Fruit fly (Drosophila melanogaster) whole organism, embryonic: ENCODE results near the gene CG2608.

Source experiments
- B-H1 ChIP-seq: fragments of 200-800 bp; sonication (Bioruptor generic); IDR thresholded peaks from 3 replicates; pipeline ENCODE4 v1.3.6; 2022; ENCODE audit warnings: missing biosample characterization, missing genetic modification characterization
- C15 ChIP-seq: fragments of 200-800 bp; sonication (Bioruptor generic); IDR thresholded peaks from 3 replicates; pipeline ENCODE4 v1.3.6; 2022; ENCODE audit warnings: missing biosample characterization, missing genetic modification characterization
- CG11560 ChIP-seq: fragments of 200-800 bp; sonication (Bioruptor generic); IDR thresholded peaks from 3 replicates; pipeline ENCODE4 v1.3.6; 2022; ENCODE audit warnings: missing biosample characterization, missing genetic modification characterization
- CG11696 ChIP-seq: fragments of 200-800 bp; sonication (Bioruptor generic); IDR thresholded peaks from 2 replicates; pipeline ENCODE4 v1.3.6; 2022; ENCODE audit warnings: missing biosample characterization, missing genetic modification characterization
- CG12219 ChIP-seq: fragments of 200-800 bp; sonication (Bioruptor generic); optimal IDR thresholded peaks from 3 replicates; lab custom pipeline; 2018; ENCODE audit warnings: missing biosample characterization, mild to moderate bottlenecking, missing genetic modification characterization
- CG12236 ChIP-seq: fragments of 200-800 bp; sonication (Bioruptor generic); optimal IDR thresholded peaks from 2 replicates; lab custom pipeline; 2016; ENCODE audit warnings: missing biosample characterization, missing genetic modification characterization
- CG12391 ChIP-seq: fragments of 200-800 bp; sonication (Bioruptor generic); optimal IDR thresholded peaks from 3 replicates; lab custom pipeline; 2018; ENCODE audit warnings: missing biosample characterization, mild to moderate bottlenecking, missing genetic modification characterization, moderate library complexity
- CG13894 ChIP-seq: fragments of 200-800 bp; sonication (Bioruptor generic); optimal IDR thresholded peaks from 3 replicates; lab custom pipeline; 2018; ENCODE audit warnings: missing biosample characterization, mild to moderate bottlenecking, missing genetic modification characterization, moderate library complexity
- CG17361 ChIP-seq: fragments of 200-800 bp; sonication (Bioruptor generic); IDR thresholded peaks from 3 replicates; pipeline ENCODE4 v1.3.6; 2022; ENCODE audit warnings: missing biosample characterization, missing genetic modification characterization
- CG18262 ChIP-seq: fragments of 200-800 bp; optimal IDR thresholded peaks from 3 replicates; lab custom pipeline; 2019; ENCODE audit warnings: missing biosample characterization, mild to moderate bottlenecking, missing genetic modification characterization, moderate library complexity
- CG1832 ChIP-seq: fragments of 200-800 bp; sonication (Bioruptor generic); optimal IDR thresholded peaks from 2 replicates; lab custom pipeline; 2017; ENCODE audit warnings: missing biosample characterization, mild to moderate bottlenecking, missing genetic modification characterization, inconsistent platforms
- CG18599 ChIP-seq: fragments of 200-800 bp; sonication (Bioruptor generic); optimal IDR thresholded peaks from 3 replicates; lab custom pipeline; 2017; ENCODE audit warnings: missing biosample characterization, missing genetic modification characterization, mild to moderate bottlenecking, moderate library complexity, missing genetic modification reagents
- CG3065 ChIP-seq: fragments of 200-800 bp; sonication (Bioruptor generic); optimal IDR thresholded peaks from 2 replicates; lab custom pipeline; 2016; ENCODE audit warnings: missing biosample characterization, missing genetic modification characterization
- CG32532 ChIP-seq: fragments of 200-800 bp; sonication (Bioruptor generic); IDR thresholded peaks from 2 replicates; pipeline ENCODE4 v1.3.6; 2022; ENCODE audit warnings: missing biosample characterization, missing genetic modification characterization
- CG4424 ChIP-seq: fragments of 200-800 bp; sonication (Bioruptor generic); optimal IDR thresholded peaks from 3 replicates; lab custom pipeline; 2016; ENCODE audit warnings: missing biosample characterization, missing genetic modification characterization
- CG5245 ChIP-seq: fragments of 200-800 bp; sonication (Bioruptor generic); optimal IDR thresholded peaks from 3 replicates; lab custom pipeline; 2016; ENCODE audit warnings: missing biosample characterization, missing genetic modification characterization
- CG7556 ChIP-seq: fragments of 200-800 bp; sonication (Bioruptor generic); optimal IDR thresholded peaks from 2 replicates; lab custom pipeline; 2017; ENCODE audit warnings: missing biosample characterization, mild to moderate bottlenecking, missing genetic modification characterization
- CG9215 ChIP-seq: fragments of 200-800 bp; sonication (Bioruptor generic); IDR thresholded peaks from 2 replicates; pipeline ENCODE4 v1.3.6; 2022; ENCODE audit warnings: missing biosample characterization, missing genetic modification characterization
- CG9932 ChIP-seq: fragments of 200-800 bp; sonication (Bioruptor generic); IDR thresholded peaks from 2 replicates; pipeline ENCODE4 v1.3.6; 2022; ENCODE audit warnings: missing biosample characterization, missing genetic modification characterization
- Chrac-16 ChIP-seq: fragments of 200-800 bp; sonication (Bioruptor generic); optimal IDR thresholded peaks from 3 replicates; lab custom pipeline; 2016; ENCODE audit warnings: missing biosample characterization, missing genetic modification characterization
- Dbx ChIP-seq: fragments of 200-800 bp; sonication (Bioruptor generic); IDR thresholded peaks from 3 replicates; pipeline ENCODE4 v1.3.6; 2022; ENCODE audit warnings: missing biosample characterization, missing genetic modification characterization
- Drgx ChIP-seq: fragments of 200-800 bp; sonication (Bioruptor generic); IDR thresholded peaks from 2 replicates; pipeline ENCODE4 v1.3.6; 2022; ENCODE audit warnings: missing biosample characterization, missing genetic modification characterization
- GATAe ChIP-seq: fragments of 200-800 bp; sonication (Bioruptor generic); conservative IDR thresholded peaks from 2 replicates; pipeline ENCODE4 v1.3.6; 2022; ENCODE audit warnings: missing biosample characterization, missing genetic modification characterization
- Hmr ChIP-seq: fragments of 200-800 bp; sonication (Bioruptor generic); optimal IDR thresholded peaks from 3 replicates; lab custom pipeline; 2017; ENCODE audit warnings: mild to moderate bottlenecking, missing biosample characterization, missing genetic modification reagents, missing genetic modification characterization
- Hr51 ChIP-seq, 2 experiments: fragments of 200-800 bp; sonication (Bioruptor generic); optimal IDR thresholded peaks; 2 replicates in 1 of 2; 3 replicates in 1 of 2; lab custom pipeline; 2016 to 2018; ENCODE audit warnings: missing biosample characterization in 2 of 2, missing genetic modification characterization in 2 of 2, mild to moderate bottlenecking in 1 of 2, moderate library complexity in 1 of 2
- Hr78 ChIP-seq, 2 experiments: fragments of 200-800 bp in 1 of 2; fragments of >200 bp in 1 of 2; sonication (Bioruptor generic) in 1 of 2; optimal IDR thresholded peaks; 2 replicates each; lab custom pipeline; 2017 to 2019; ENCODE audit warnings: missing biosample characterization in 2 of 2, missing genetic modification characterization in 2 of 2, mild to moderate bottlenecking in 1 of 2, moderate library complexity in 1 of 2
- Med ChIP-seq: fragments of 200-800 bp; sonication (Bioruptor generic); peaks from one replicate; lab custom pipeline; 2016; ENCODE audit warnings: missing biosample characterization, missing genetic modification characterization, mild to moderate bottlenecking, inconsistent platforms, moderate library complexity
- Side ChIP-seq: fragments of 200-800 bp; sonication (Bioruptor generic); optimal IDR thresholded peaks from 2 replicates; lab custom pipeline; 2016; ENCODE audit warnings: missing biosample characterization, missing genetic modification characterization
- Sox102F ChIP-seq: fragments of 200-800 bp; sonication (Bioruptor generic); optimal IDR thresholded peaks from 2 replicates; lab custom pipeline; 2018; ENCODE audit warnings: missing biosample characterization, mild to moderate bottlenecking, missing genetic modification characterization, moderate library complexity
- Sry-β ChIP-seq: fragments of 200-800 bp; sonication (Bioruptor generic); optimal IDR thresholded peaks from 2 replicates; lab custom pipeline; 2018; ENCODE audit warnings: missing biosample characterization, mild to moderate bottlenecking, missing genetic modification characterization, moderate library complexity
- Xbp1 ChIP-seq: fragments of 200-800 bp; sonication (Bioruptor generic); optimal IDR thresholded peaks from 3 replicates; lab custom pipeline; 2016; ENCODE audit warnings: missing biosample characterization, mild to moderate bottlenecking, missing genetic modification characterization
- Xrp1 ChIP-seq: fragments of 200-800 bp; sonication (Bioruptor generic); IDR thresholded peaks from 2 replicates; pipeline ENCODE4 v1.3.6; 2022; ENCODE audit warnings: missing biosample characterization, missing genetic modification characterization
- abd-A ChIP-seq: fragments of 200-800 bp; sonication (Bioruptor generic); optimal IDR thresholded peaks from 3 replicates; lab custom pipeline; 2019; ENCODE audit warnings: missing biosample characterization, mild to moderate bottlenecking, missing genetic modification characterization, moderate library complexity
- aop ChIP-seq: fragments of 200-800 bp; sonication (Bioruptor generic); IDR thresholded peaks from 2 replicates; pipeline ENCODE4 v1.3.6; 2022; ENCODE audit warnings: missing biosample characterization, missing genetic modification characterization
- bbx ChIP-seq: fragments of 200-800 bp; sonication (Bioruptor generic); IDR thresholded peaks from 2 replicates; pipeline ENCODE4 v1.3.6; 2022; ENCODE audit warnings: missing biosample characterization, missing genetic modification characterization; ENCODE audit not compliant: partially characterized antibody
- da ChIP-seq: fragments of 200-800 bp; sonication (Bioruptor generic); optimal IDR thresholded peaks from 2 replicates; lab custom pipeline; 2016; ENCODE audit warnings: missing biosample characterization, missing genetic modification characterization
- disco-r ChIP-seq: fragments of 200-800 bp; sonication (Bioruptor generic); optimal IDR thresholded peaks from 2 replicates; lab custom pipeline; 2016; ENCODE audit warnings: missing biosample characterization, missing genetic modification characterization
- dm ChIP-seq: fragments of 200-800 bp; sonication (Bioruptor generic); optimal IDR thresholded peaks from 3 replicates; lab custom pipeline; 2016; ENCODE audit warnings: missing biosample characterization, missing genetic modification characterization
- esg ChIP-seq: fragments of 200-800 bp; sonication (Bioruptor generic); conservative IDR thresholded peaks from 2 replicates; pipeline ENCODE4 v1.3.6; 2022; ENCODE audit warnings: missing biosample characterization, missing genetic modification characterization
- fd3F ChIP-seq: fragments of 200-800 bp; sonication (Bioruptor generic); optimal IDR thresholded peaks from 2 replicates; lab custom pipeline; 2018; ENCODE audit warnings: missing biosample characterization, mild to moderate bottlenecking, missing genetic modification characterization, moderate library complexity
- gem ChIP-seq: fragments of 200-800 bp; sonication (Bioruptor generic); optimal IDR thresholded peaks from 2 replicates; lab custom pipeline; 2019; ENCODE audit warnings: missing biosample characterization, mild to moderate bottlenecking, missing genetic modification characterization, moderate library complexity
- her ChIP-seq: fragments of 200-800 bp; sonication (Bioruptor generic); optimal IDR thresholded peaks from 2 replicates; lab custom pipeline; 2016; ENCODE audit warnings: missing biosample characterization, missing genetic modification characterization
- ind ChIP-seq: fragments of 200-800 bp; sonication (Bioruptor generic); optimal IDR thresholded peaks from 3 replicates; lab custom pipeline; 2016; ENCODE audit warnings: missing biosample characterization, missing genetic modification characterization
- lmd ChIP-seq: fragments of 200-800 bp; sonication (Bioruptor generic); IDR thresholded peaks from 2 replicates; pipeline ENCODE4 v1.3.6; 2022; ENCODE audit warnings: missing biosample characterization, missing genetic modification characterization
- row ChIP-seq: fragments of 200-800 bp; sonication (Bioruptor generic); IDR thresholded peaks from 3 replicates; pipeline ENCODE4 v1.3.6; 2022; ENCODE audit warnings: missing biosample characterization, missing genetic modification characterization
- sd ChIP-seq: fragments of 200-800 bp; sonication (Bioruptor generic); optimal IDR thresholded peaks from 3 replicates; lab custom pipeline; 2018; ENCODE audit warnings: missing biosample characterization, mild to moderate bottlenecking, missing genetic modification characterization, moderate library complexity
- sens ChIP-seq: fragments of 200-800 bp; sonication (Bioruptor generic); peaks from one replicate; lab custom pipeline; 2016; ENCODE audit warnings: missing biosample characterization, missing genetic modification characterization
- tna ChIP-seq: fragments of 200-800 bp; sonication (Bioruptor generic); IDR thresholded peaks from 2 replicates; pipeline ENCODE4 v1.3.6; 2022; ENCODE audit warnings: missing biosample characterization, missing genetic modification characterization; ENCODE audit not compliant: partially characterized antibody
- vnd ChIP-seq: fragments of 200-800 bp; sonication (Bioruptor generic); IDR thresholded peaks from 3 replicates; pipeline ENCODE4 v1.3.6; 2022; ENCODE audit warnings: missing biosample characterization, missing genetic modification characterization; ENCODE audit not compliant: partially characterized antibody
- vvl ChIP-seq: fragments of 200-800 bp; sonication (Bioruptor generic); IDR thresholded peaks from 2 replicates; pipeline ENCODE4 v1.3.6; 2022; ENCODE audit warnings: missing biosample characterization, missing genetic modification characterization

The CG2608 gene

dm6 chr2L:20597744-20598143, 47.9 kb upstream of the CG2608 start (continued):
- TF ChIP-seq Hmr (GFP tag; lab: Kevin White, UChicago) (no peak), Side (no peak), CG3065 (GFP tag; lab: Kevin White, UChicago) (no peak), aop (GFP tag; lab: Robert Waterston, UW) (no peak), vvl (0 out of 2 replicates have a peak, but pooled peaks have one; percentile 10), CG7556 (GFP tag; lab: Kevin White, UChicago) (no peak), disco-r (no peak), gem (tag; lab: Kevin White, UChicago) (peak; percentile 26), Sox102F (GFP tag; lab: Kevin White, UChicago) (no peak), CG1832 (no peak), CG18262 (tag; lab: Kevin White, UChicago) (no peak), tna (no peak), dm (GFP tag; lab: Kevin White, UChicago) (no peak), C15 (GFP tag; lab: Robert Waterston, UW) (no peak), CG32532 (GFP tag; lab: Robert Waterston, UW) (no peak), esg (GFP tag; lab: Robert Waterston, UW) (no peak), Chrac-16 (no peak), Sry-β (GFP tag; lab: Kevin White, UChicago) (no peak), CG4424 (GFP tag; lab: Kevin White, UChicago) (no peak), CG12219 (GFP tag; lab: Kevin White, UChicago) (no peak), sd (tag; lab: Kevin White, UChicago) (no peak), Dbx (GFP tag; lab: Robert Waterston, UW) (no peak), row (peak; percentile 42; the same call in 2 of the 3 replicates), sens (GFP tag; lab: Kevin White, UChicago) (peak; percentile 62), Xbp1 (GFP tag; lab: Kevin White, UChicago) (peak; percentile 7), her (GFP tag; lab: Kevin White, UChicago) (no peak), Hr51 (GFP tag; optimal IDR thresholded peaks at IDR 0.05; lab: Kevin White, UChicago) (peak in 1 of 2 experiments; percentile 21), CG17361 (GFP tag; lab: Robert Waterston, UW) (no peak), Med (GFP tag; lab: Kevin White, UChicago) (peak; percentile 41), lmd (peak; percentile 19; the same call in 1 of the 2 replicates), vnd (GFP tag; lab: Robert Waterston, UW) (no peak), Xrp1 (no peak), da (no peak), fd3F (GFP tag; lab: Kevin White, UChicago) (no peak)

dm6 chr2L:20601282-20601681, 44.3 kb upstream of the CG2608 start:
- no peak for TF ChIP-seq Hr78 (GFP tag; optimal IDR thresholded peaks at IDR 0.05; lab: Kevin White, UChicago)
- TF ChIP-seq B-H1 = no peak
- 0 out of 2 replicates have a peak, but pooled peaks have one; percentile 14 for TF ChIP-seq CG9932 (GFP tag; lab: Robert Waterston, UW)
- TF ChIP-seq CG9215 (GFP tag; lab: Robert Waterston, UW) = 0 out of 2 replicates have a peak, but pooled peaks have one; percentile 5
- no peak for TF ChIP-seq CG12236 (GFP tag; lab: Kevin White, UChicago)
- TF ChIP-seq GATAe (GFP tag; lab: Robert Waterston, UW) = no peak
- no peak for TF ChIP-seq CG11696 (GFP tag; lab: Robert Waterston, UW)
- no peak for TF ChIP-seq CG12391
- TF ChIP-seq abd-A (tag; lab: Kevin White, UChicago) = peak; percentile 72
- TF ChIP-seq CG5245 = no peak
- peak; percentile 6 for TF ChIP-seq Med (GFP tag; lab: Kevin White, UChicago)
- TF ChIP-seq Drgx (GFP tag; lab: Robert Waterston, UW) = no peak
- no peak for TF ChIP-seq bbx (GFP tag; lab: Robert Waterston, UW)
- TF ChIP-seq ind (GFP tag; lab: Kevin White, UChicago) = no peak
- TF ChIP-seq CG18599 = no peak
- TF ChIP-seq CG13894 (tag; lab: Kevin White, UChicago) = peak; percentile 59
- 0 out of 3 replicates have a peak, but pooled peaks have one; percentile 21 for TF ChIP-seq row
- no peak for TF ChIP-seq CG11560 (tag; lab: Robert Waterston, UW)
